Fruit fly (Drosophila melanogaster): Measurements from ENCODE around the gene CG13884.
A peak's percentile ranks its signal among the peaks of the same experiment; 100 is the strongest.

The CG13884 gene

DNA sequence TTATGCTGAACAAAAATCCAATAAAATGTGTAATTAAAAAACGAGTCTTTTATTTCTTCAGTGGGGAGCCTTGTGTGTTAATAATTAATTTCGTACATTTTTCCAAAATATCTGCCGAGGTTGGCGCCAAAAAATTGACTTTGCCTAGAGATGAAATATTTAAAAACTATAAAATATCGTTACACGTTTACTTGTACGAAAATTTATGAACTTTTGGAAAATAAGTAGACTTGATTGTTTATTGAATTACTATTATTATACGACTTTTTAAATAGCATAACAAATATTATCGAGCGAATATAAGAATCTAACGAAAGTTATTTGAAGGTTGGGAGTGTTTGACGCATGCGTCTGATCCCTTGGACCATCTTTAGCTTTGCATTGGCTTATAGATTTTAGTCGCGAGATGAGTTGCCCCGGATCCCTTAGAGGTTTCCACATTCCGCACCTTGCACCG, 10.2 kb downstream of the CG13884 start, which contains the start of gene CG1231:
Gene CG1231 (plus strand): TSS at position 407 of the 457 bp plus-strand sequence.
- TF ChIP-seq noc (tag; optimal IDR thresholded peaks at IDR 0.05): no peak

dm6 chr3L:350651-351228, 15.5 kb downstream of the CG13884 start:
- peak; percentile 91 for TF ChIP-seq noc (tag; optimal IDR thresholded peaks at IDR 0.05)

- TF ChIP-seq noc (tag; optimal IDR thresholded peaks at IDR 0.05): peak; percentile 51
Observed at dm6 chr3L:349751-350150, 16.5 kb downstream of the CG13884 start.

- no peak for TF ChIP-seq noc (tag; optimal IDR thresholded peaks at IDR 0.05)
Observed at dm6 chr3L:348406-348743, 17.9 kb downstream of the CG13884 start.

DNA sequence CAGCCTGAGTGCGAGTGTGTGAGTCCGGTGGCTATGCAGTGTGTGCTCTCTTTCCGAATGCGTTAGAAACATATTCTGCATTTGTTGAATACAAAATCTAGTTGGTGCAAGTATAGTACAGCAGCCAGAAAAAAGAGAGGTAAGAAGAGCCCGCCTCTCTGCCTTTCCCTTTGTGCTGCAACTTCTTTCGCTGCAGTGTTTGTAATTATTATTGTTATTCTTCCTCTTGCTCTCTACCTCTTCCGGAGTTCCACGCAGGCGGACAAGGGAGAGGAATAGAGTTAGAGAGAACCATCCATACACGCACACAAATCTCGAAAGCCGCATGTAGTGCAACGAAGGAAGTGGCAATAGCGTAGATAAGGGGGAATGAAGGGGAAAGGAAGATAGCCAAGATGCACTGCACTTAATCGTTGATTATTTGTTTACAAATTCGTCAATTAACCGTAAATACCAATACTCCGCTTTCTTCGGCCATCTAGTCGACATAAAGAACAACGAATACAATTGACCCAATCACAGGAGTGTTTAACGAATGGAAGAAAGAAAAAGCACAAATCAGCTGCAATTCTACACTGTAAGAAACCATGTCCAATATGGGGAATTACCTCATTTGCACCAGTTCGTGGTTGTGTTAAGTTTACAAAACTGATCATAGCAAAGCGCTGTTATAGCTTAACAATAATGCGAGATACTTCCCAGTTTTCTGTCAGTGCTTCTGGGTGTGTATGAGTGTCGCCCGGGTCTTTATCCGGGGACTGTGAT, 18.4 kb downstream of the CG13884 start:
- TF ChIP-seq noc (tag; optimal IDR thresholded peaks at IDR 0.05): no peak

dm6 chr3L:346656-347640, 19.3 kb downstream of the CG13884 start, which contains the start of gene mth:
mth (minus strand) TSS chr3L:346957.
- TF ChIP-seq noc (tag; optimal IDR thresholded peaks at IDR 0.05): peak; percentile 36

- TF ChIP-seq noc (tag; optimal IDR thresholded peaks at IDR 0.05): no peak
Observed at dm6 chr3L:343316-343715, 22.9 kb downstream of the CG13884 start.

DNA sequence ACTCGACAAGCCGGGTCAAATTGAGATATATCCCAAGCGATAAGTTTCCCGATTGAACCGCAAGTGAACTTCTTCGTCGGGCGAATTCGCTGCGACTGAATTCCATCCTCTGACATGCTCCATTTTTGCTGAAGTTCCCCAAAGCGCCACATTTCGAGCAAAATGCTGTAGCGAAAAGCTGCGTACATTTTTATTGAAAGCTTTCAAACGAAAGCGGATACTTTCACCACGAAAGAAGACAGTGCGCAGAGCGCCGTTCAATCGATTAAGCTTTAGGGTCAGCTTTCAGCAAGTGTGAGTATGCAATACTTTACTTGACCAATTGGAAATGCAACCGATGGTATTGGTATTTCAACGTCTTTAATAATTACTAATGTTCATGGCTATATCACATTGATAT, 23.4 kb downstream of the CG13884 start, which contains the start of gene mthl10:
Gene mthl10 (minus strand): TSS at position 77 of the 400 bp plus-strand sequence.
- no peak for TF ChIP-seq noc (tag; optimal IDR thresholded peaks at IDR 0.05)

DNA sequence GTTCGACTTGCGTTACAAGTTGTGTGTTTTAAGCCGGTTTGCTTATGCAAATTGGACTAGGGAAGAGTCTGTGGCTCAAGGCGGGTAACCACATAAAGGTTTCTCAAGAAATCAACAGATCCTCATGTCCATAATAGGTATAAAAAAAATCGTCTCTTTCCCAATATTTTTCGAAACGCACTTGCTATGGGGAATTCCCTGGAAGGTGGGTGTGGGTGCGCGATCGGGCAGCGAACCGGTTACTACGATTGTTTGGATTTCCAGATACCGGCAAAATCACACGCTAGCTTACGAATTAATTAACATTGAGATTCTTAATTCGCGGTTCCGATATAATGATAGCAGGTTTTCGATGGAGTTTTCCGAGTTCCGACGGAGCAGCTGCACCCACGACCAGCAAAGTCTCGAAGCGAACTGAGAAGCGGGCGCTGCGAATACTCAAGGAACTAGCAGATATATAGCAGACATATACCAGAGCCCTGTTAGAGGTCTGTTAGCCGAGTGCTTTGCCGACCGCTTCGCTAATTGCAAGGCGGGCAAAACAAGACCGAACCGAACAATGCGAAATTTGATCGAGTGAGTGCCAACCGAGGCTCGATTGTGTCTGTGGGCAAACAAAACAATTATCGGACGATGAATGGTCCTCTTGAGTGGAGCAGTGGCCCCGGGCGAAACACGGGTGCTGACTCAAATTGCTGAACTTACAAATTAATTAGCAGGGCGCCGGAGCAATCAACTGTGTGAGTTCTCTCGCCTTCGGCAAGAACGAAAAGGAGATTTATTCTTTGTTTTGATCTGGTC, 25.0 kb downstream of the CG13884 start:
- TF ChIP-seq noc (tag; optimal IDR thresholded peaks at IDR 0.05): peak; percentile 18

DNA sequence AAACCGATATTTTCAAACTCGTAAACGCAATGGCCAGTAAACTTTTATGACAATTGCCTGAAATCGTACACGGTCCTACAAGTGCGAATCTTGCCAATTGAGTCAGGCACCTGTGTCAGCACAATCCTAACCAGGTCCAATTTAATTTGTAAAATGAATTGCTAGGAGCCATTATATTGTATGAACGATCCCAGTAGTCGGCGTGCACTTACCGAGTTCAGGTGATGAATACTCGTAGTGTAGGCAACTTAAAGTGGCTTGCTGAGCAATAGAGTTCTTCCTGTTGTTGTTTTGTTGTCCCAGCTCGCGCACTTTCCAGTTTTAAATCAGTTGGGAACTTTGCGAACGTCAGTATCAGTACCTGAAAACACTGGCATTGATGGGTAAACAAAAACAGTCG, 25.7 kb downstream of the CG13884 start:
- TF ChIP-seq noc (tag; optimal IDR thresholded peaks at IDR 0.05): no peak

- TF ChIP-seq noc (tag; optimal IDR thresholded peaks at IDR 0.05): no peak
Observed at dm6 chr3L:340124-340523, 26.1 kb downstream of the CG13884 start.

DNA sequence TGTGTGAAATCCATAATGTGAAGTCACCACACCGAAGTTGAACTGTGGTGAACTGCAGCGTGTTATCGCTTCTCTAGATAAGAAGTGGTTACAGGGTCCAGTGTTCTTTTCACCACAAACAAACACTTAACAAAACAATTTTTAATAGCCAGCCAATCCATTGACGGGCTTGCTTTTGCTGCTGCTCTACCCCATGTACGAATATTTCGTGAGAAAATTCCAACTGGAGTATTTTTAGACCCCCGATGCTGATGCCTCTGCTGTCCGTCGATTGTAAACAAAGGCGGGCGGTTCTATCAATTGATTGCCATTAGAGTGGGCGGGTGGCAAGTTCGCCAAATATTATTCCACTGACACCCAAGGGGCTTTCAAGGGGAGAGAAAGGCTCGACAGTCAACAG, 27.2 kb downstream of the CG13884 start:
- no peak for TF ChIP-seq noc (tag; optimal IDR thresholded peaks at IDR 0.05)

- TF ChIP-seq noc (tag; optimal IDR thresholded peaks at IDR 0.05): no peak
Observed at dm6 chr3L:338116-338515, 28.1 kb downstream of the CG13884 start.

dm6 chr3L:337148-337547, 29.1 kb downstream of the CG13884 start:
- peak; percentile 39 for TF ChIP-seq noc (tag; optimal IDR thresholded peaks at IDR 0.05)
